Fruit fly (Drosophila melanogaster): ENCODE results near the gene GstT3.
A peak's percentile ranks its signal among the peaks of the same experiment; 100 is the strongest.

Gene GstT3

DNA sequence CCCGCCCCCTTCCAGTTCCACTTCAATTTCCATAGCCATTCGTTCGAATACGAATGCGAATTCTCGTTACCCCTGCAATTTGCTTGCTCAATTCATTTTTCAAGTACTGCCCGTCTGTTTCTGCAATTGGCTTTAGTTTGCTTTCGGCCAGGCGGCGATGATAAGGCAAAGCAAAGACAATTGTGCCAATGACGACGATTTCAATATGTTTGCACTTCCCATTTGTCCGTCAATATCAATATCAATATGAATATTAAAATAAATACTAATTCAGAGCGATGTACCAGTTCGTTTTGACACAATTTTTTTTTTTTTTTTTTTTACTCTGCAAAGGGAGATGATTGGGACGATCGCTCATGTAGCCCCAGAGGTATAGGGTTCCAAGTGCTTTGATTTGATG lies 38.6 kb downstream of the GstT3 start (continued):
- TF ChIP-seq CG17385 (GFP tag; optimal IDR thresholded peaks at IDR 0.05) (no peak), Doc3 (GFP tag; IDR thresholded peaks at IDR 0.05; ENCODE audit: partially characterized antibody) (no peak), btn (GFP tag; optimal IDR thresholded peaks at IDR 0.05) (no peak), Asciz (GFP tag; optimal IDR thresholded peaks at IDR 0.05) (peak; percentile 69), CG18764 (GFP tag; optimal IDR thresholded peaks at IDR 0.05) (peak; percentile 42), tap (tag; optimal IDR thresholded peaks at IDR 0.05) (no peak), slou (GFP tag; optimal IDR thresholded peaks at IDR 0.05) (peak; percentile 21), ap (GFP tag; IDR thresholded peaks at IDR 0.05) (0 out of 2 replicates have a peak, but pooled peaks have one; percentile 26), CG3407 (GFP tag; optimal IDR thresholded peaks at IDR 0.05) (peak; percentile 64), CG9876 (GFP tag; optimal IDR thresholded peaks at IDR 0.05) (no peak), CG12236 (GFP tag; optimal IDR thresholded peaks at IDR 0.05) (peak; percentile 32), CG1024 (GFP tag; IDR thresholded peaks at IDR 0.05) (peak; percentile 71; the same call in 1 of the 2 replicates), CG10462 (GFP tag; optimal IDR thresholded peaks at IDR 0.05) (peak; percentile 36), slbo (GFP tag; IDR thresholded peaks at IDR 0.05) (no peak), CG32772 (GFP tag; IDR thresholded peaks at IDR 0.05) (no peak), Dref (GFP tag; IDR thresholded peaks at IDR 0.05) (no peak), CG8359 (GFP tag; optimal IDR thresholded peaks at IDR 0.05; ENCODE audit: borderline replicate concordance) (no peak), ems (GFP tag; optimal IDR thresholded peaks at IDR 0.05) (peak; percentile 16), inv (GFP tag; IDR thresholded peaks at IDR 0.05; ENCODE audit: partially characterized antibody) (no peak), CG6813 (GFP tag; optimal IDR thresholded peaks at IDR 0.05) (peak; percentile 52), gt (GFP tag; IDR thresholded peaks at IDR 0.05) (no peak), Sry-β (GFP tag; optimal IDR thresholded peaks at IDR 0.05) (no peak), onecut (GFP tag; IDR thresholded peaks at IDR 0.05) (no peak), al (GFP tag; IDR thresholded peaks at IDR 0.05) (no peak), Atf3 (GFP tag; optimal IDR thresholded peaks at IDR 0.05) (no peak), CG13123 (GFP tag; optimal IDR thresholded peaks at IDR 0.05) (peak; percentile 49), CG32767 (GFP tag; IDR thresholded peaks at IDR 0.05) (no peak), Xrp1 (GFP tag; IDR thresholded peaks at IDR 0.05) (peak; percentile 70), CG1529 (GFP tag; optimal IDR thresholded peaks at IDR 0.05) (peak; percentile 10), Dip3 (GFP tag; optimal IDR thresholded peaks at IDR 0.05) (no peak), CG5180 (GFP tag; optimal IDR thresholded peaks at IDR 0.05) (peak; percentile 8), dmrt11E (tag; optimal IDR thresholded peaks at IDR 0.05) (peak; percentile 15), chif (GFP tag; optimal IDR thresholded peaks at IDR 0.05) (peak; percentile 17 to 24), CG1602 (GFP tag; optimal IDR thresholded peaks at IDR 0.05) (peak; percentile 41), Usf (GFP tag; optimal IDR thresholded peaks at IDR 0.05) (no peak), peb (GFP tag; IDR thresholded peaks at IDR 0.05) (peak; percentile 9; the same call in 1 of the 2 replicates), Blimp-1 (GFP tag; optimal IDR thresholded peaks at IDR 0.05) (peak; percentile 50), CG18476 (GFP tag; optimal IDR thresholded peaks at IDR 0.05) (peak; percentile 35), CG1647 (GFP tag; optimal IDR thresholded peaks at IDR 0.05) (no peak), CG3838 (GFP tag; optimal IDR thresholded peaks at IDR 0.05) (peak; percentile 31), oc (tag; optimal IDR thresholded peaks at IDR 0.05) (no peak), Deaf1 (tag; optimal IDR thresholded peaks at IDR 0.05) (no peak), tio (GFP tag; optimal IDR thresholded peaks at IDR 0.05) (peak; percentile 21), CG17912 (GFP tag; optimal IDR thresholded peaks at IDR 0.05) (no peak), ara (GFP tag; IDR thresholded peaks at IDR 0.05) (0 out of 2 replicates have a peak, but pooled peaks have one; percentile 38), CG11695 (GFP tag; IDR thresholded peaks at IDR 0.05) (peak; percentile 46; the same call in 1 of the 3 replicates), Atf-2 (GFP tag; optimal IDR thresholded peaks at IDR 0.05) (no peak), run (tag; optimal IDR thresholded peaks at IDR 0.05) (no peak), dmrt99B (tag; optimal IDR thresholded peaks at IDR 0.05) (peak; percentile 60), Hsf (GFP tag; optimal IDR thresholded peaks at IDR 0.05) (no peak), CG7987 (GFP tag; optimal IDR thresholded peaks at IDR 0.05) (no peak)

All from whole organism, embryonic.